Worm (Caenorhabditis elegans): ENCODE results near the gene irld-48.
A peak's percentile ranks its signal among the peaks of the same experiment; 100 is the strongest.

The irld-48 gene

DNA sequence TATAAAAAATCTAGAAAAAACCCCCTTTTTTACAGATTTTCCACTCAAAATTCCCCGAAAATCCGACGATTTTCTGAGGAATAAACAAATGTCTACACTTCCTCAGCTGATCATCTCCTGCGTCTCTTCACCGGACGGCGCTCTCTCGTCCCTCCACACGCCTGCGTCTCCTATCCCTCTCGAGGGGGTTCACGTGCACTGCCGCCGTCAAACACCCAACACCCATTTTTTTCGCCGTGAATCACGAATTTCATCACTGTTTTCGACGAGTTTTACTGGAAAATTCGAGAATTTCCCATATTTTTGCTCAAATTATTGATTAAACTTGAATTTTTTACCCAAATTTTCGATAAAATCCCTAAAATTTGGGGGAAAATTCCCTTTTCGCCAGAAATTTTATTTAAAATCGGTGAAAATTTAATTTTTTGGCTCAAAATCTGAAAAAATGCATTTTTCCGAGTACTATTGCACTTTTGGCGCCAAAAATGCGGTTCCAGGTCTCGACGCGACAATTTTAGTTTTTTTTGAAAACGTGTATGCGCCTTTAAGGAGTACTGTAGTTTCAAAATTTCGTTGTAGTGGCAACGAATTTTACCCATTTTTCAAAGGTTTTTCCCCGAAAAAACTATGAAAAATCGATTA is 34.9 kb upstream of the irld-48 start:
- peak; percentile 74 for TF ChIP-seq pbrm-1 (GFP tag; IDR thresholded peaks at IDR 0.05)
- peak; percentile 58 for TF ChIP-seq tlf-1 (GFP tag; optimal IDR thresholded peaks at IDR 0.05)
- peak; percentile 49; the same call in 1 of the 2 replicates for TF ChIP-seq Y53G8AR.9 (GFP tag; conservative IDR thresholded peaks at IDR 0.05)
- TF ChIP-seq ztf-25 (GFP tag; IDR thresholded peaks at IDR 0.05), result no peak
- TF ChIP-seq F37B4.10 (GFP tag; IDR thresholded peaks at IDR 0.05), result no peak
- TF ChIP-seq hmg-1.2 (GFP tag; IDR thresholded peaks at IDR 0.05), result peak; percentile 99
- no peak for TF ChIP-seq nfya-1 (tag; optimal IDR thresholded peaks at IDR 0.05; ENCODE audit: borderline replicate concordance, insufficient read depth)
- 0 out of 2 replicates have a peak, but pooled peaks have one; percentile 67 for TF ChIP-seq lin-26 (GFP tag; IDR thresholded peaks at IDR 0.05)
- TF ChIP-seq attf-3 (GFP tag; conservative IDR thresholded peaks at IDR 0.05), result no peak
- TF ChIP-seq lin-40 (tag; optimal IDR thresholded peaks at IDR 0.05), result peak; percentile 40
- peak; percentile 9 for TF ChIP-seq B0261.1 (tag; optimal IDR thresholded peaks at IDR 0.05)
- TF ChIP-seq ztf-26 (tag; optimal IDR thresholded peaks at IDR 0.05), result peak; percentile 53
- TF ChIP-seq athp-1 (tag; optimal IDR thresholded peaks at IDR 0.05), result peak; percentile 86
- no peak for TF ChIP-seq ztf-3 (GFP tag; optimal IDR thresholded peaks at IDR 0.05)
- TF ChIP-seq B0336.3 (GFP tag; IDR thresholded peaks at IDR 0.05), result peak; percentile 96
- TF ChIP-seq mes-4 (tag; optimal IDR thresholded peaks at IDR 0.05), result peak; percentile 21
- peak; percentile 89 for TF ChIP-seq hsf-1 (GFP tag; IDR thresholded peaks at IDR 0.05)
- TF ChIP-seq bed-1 (GFP tag; IDR thresholded peaks at IDR 0.05), result 0 out of 2 replicates have a peak, but pooled peaks have one; percentile 43
- TF ChIP-seq unc-130 (GFP tag; optimal IDR thresholded peaks at IDR 0.05), result peak; percentile 59
- TF ChIP-seq tbp1 (GFP tag; optimal IDR thresholded peaks at IDR 0.05), result peak; percentile 45
- 0 out of 2 replicates have a peak, but pooled peaks have one; percentile 21 for TF ChIP-seq ceh-100 (GFP tag; IDR thresholded peaks at IDR 0.05)
- 0 out of 2 replicates have a peak, but pooled peaks have one; percentile 68 for TF ChIP-seq ekl-4 (GFP tag; IDR thresholded peaks at IDR 0.05)
- TF ChIP-seq fkh-3 (tag; optimal IDR thresholded peaks at IDR 0.05), result no peak
- peak; percentile 62 for TF ChIP-seq chd-7 (tag; optimal IDR thresholded peaks at IDR 0.05)
- peak; percentile 81 for TF ChIP-seq efl-1 (GFP tag; optimal IDR thresholded peaks at IDR 0.05)
- TF ChIP-seq mcd-1 (GFP tag; IDR thresholded peaks at IDR 0.05), result peak; percentile 63
- peak; percentile 47 for TF ChIP-seq F49E8.2 (tag; optimal IDR thresholded peaks at IDR 0.05; ENCODE audit: insufficient read depth)
- peak; percentile 44 for TF ChIP-seq gei-17 (GFP tag; optimal IDR thresholded peaks at IDR 0.05)
- 0 out of 2 replicates have a peak, but pooled peaks have one; percentile 56 for TF ChIP-seq hlh-26 (GFP tag; conservative IDR thresholded peaks at IDR 0.05)
- TF ChIP-seq T07F8.4 (tag; optimal IDR thresholded peaks at IDR 0.05), result no peak
- TF ChIP-seq lin-54 (GFP tag; optimal IDR thresholded peaks at IDR 0.05), result peak; percentile 33
- TF ChIP-seq Y95B8A.8 (GFP tag; IDR thresholded peaks at IDR 0.05), result peak; percentile 81
- no peak for TF ChIP-seq C17E4.6 (GFP tag; IDR thresholded peaks at IDR 0.05)
- TF ChIP-seq ceh-91 (GFP tag; IDR thresholded peaks at IDR 0.05), result peak; percentile 84
- no peak for TF ChIP-seq Y56A3A.18 (GFP tag; IDR thresholded peaks at IDR 0.05)
- peak; percentile 71 for TF ChIP-seq dox-1 (GFP tag; IDR thresholded peaks at IDR 0.05)
- TF ChIP-seq ztf-18 (tag; optimal IDR thresholded peaks at IDR 0.05), result peak; percentile 31
- peak; percentile 88 for TF ChIP-seq madf-6 (GFP tag; IDR thresholded peaks at IDR 0.05)
- peak; percentile 61 for TF ChIP-seq D2030.7 (GFP tag; IDR thresholded peaks at IDR 0.05)
- TF ChIP-seq lin-35 (GFP tag; optimal IDR thresholded peaks at IDR 0.05), result peak in 1 of 3 experiments; percentile 31
- TF ChIP-seq ceh-27 (GFP tag; optimal IDR thresholded peaks at IDR 0.05), result peak; percentile 46
- peak; percentile 84 for TF ChIP-seq cebp-1 (GFP tag; IDR thresholded peaks at IDR 0.05)
- TF ChIP-seq cebp-1 (tag; optimal IDR thresholded peaks at IDR 0.05), result peak; percentile 93
- peak; percentile 70 for TF ChIP-seq atf-7 (tag; optimal IDR thresholded peaks at IDR 0.05)
- TF ChIP-seq lir-1 (GFP tag; conservative IDR thresholded peaks at IDR 0.05), result peak; percentile 7; the same call in 1 of the 2 replicates
- no peak for TF ChIP-seq nhr-179 (tag; optimal IDR thresholded peaks at IDR 0.05)
- peak; percentile 96 for TF ChIP-seq xnd-1 (tag; optimal IDR thresholded peaks at IDR 0.05)
- peak; percentile 48 for TF ChIP-seq mxl-1 (tag; optimal IDR thresholded peaks at IDR 0.05)
